Worm (Caenorhabditis elegans) whole organism, young adult: ENCODE measurements around the gene ttr-16.

ENCODE experiments used
- B0336.3 ChIP-seq: fragments of 200-800 bp; sonication (Bioruptor generic); IDR thresholded peaks from 2 replicates; pipeline ENCODE4 v1.3.6; 2022; ENCODE audit warnings: missing genetic modification characterization, missing compliant biosample characterization
- D2030.7 ChIP-seq: fragments of 200-800 bp; sonication (Bioruptor generic); IDR thresholded peaks from 2 replicates; pipeline ENCODE4 v1.3.6; 2022; ENCODE audit warnings: missing genetic modification reagents, missing genetic modification characterization, missing compliant biosample characterization
- F10E7.11 ChIP-seq: sonication (generic microtip); optimal IDR thresholded peaks from 2 replicates; lab custom pipeline; 2017; ENCODE audit warnings: mild to moderate bottlenecking, missing genetic modification characterization, moderate library complexity, missing compliant biosample characterization
- F22D6.2 ChIP-seq: sonication (generic microtip); optimal IDR thresholded peaks from 2 replicates; lab custom pipeline; 2016; ENCODE audit warnings: mild to moderate bottlenecking, missing genetic modification characterization, missing compliant biosample characterization
- F33H1.4 ChIP-seq: fragments of 200-800 bp; sonication (Bioruptor generic); IDR thresholded peaks from 2 replicates; pipeline ENCODE4 v1.3.6; 2022; ENCODE audit warnings: missing genetic modification reagents, missing genetic modification characterization, missing compliant biosample characterization
- F37B4.10 ChIP-seq: fragments of 200-800 bp; sonication (Bioruptor generic); IDR thresholded peaks from 2 replicates; pipeline ENCODE4 v1.3.6; 2022; ENCODE audit warnings: missing genetic modification characterization, missing compliant biosample characterization
- F39B2.1 ChIP-seq: fragments of 200-800 bp; sonication (Bioruptor generic); IDR thresholded peaks from 2 replicates; pipeline ENCODE4 v1.3.6; 2022; ENCODE audit warnings: missing genetic modification reagents, missing genetic modification characterization, missing compliant biosample characterization
- K11D2.4 ChIP-seq: fragments of 200-800 bp; sonication (Bioruptor generic); IDR thresholded peaks from 2 replicates; pipeline ENCODE4 v1.3.6; 2022; ENCODE audit warnings: missing genetic modification reagents, missing genetic modification characterization, missing compliant biosample characterization
- K12H6.12 ChIP-seq: fragments of 200-800 bp; sonication (Bioruptor generic); optimal IDR thresholded peaks from 2 replicates; lab custom pipeline; 2018; ENCODE audit warnings: mild to moderate bottlenecking, missing genetic modification characterization, missing compliant biosample characterization
- Y53F4B.3 ChIP-seq: fragments of 200-800 bp; sonication (Bioruptor generic); IDR thresholded peaks from 2 replicates; pipeline ENCODE4 v1.3.6; 2022; ENCODE audit warnings: missing genetic modification reagents, missing genetic modification characterization, missing compliant biosample characterization
- Y56A3A.18 ChIP-seq: fragments of 200-800 bp; sonication (Bioruptor generic); IDR thresholded peaks from 2 replicates; pipeline ENCODE4 v1.3.6; 2022; ENCODE audit warnings: missing genetic modification reagents, missing genetic modification characterization, missing compliant biosample characterization
- Y79H2A.3 ChIP-seq: fragments of 200-800 bp; sonication (Bioruptor generic); conservative IDR thresholded peaks from 2 replicates; pipeline ENCODE4 v1.3.6; 2022; ENCODE audit warnings: missing genetic modification reagents, missing genetic modification characterization, missing compliant biosample characterization
- Y95B8A.8 ChIP-seq: fragments of 200-800 bp; sonication (Bioruptor generic); IDR thresholded peaks from 2 replicates; pipeline ENCODE4 v1.3.6; 2022; ENCODE audit warnings: missing genetic modification reagents, missing genetic modification characterization, missing compliant biosample characterization
- ZK185.1 ChIP-seq: sonication (generic microtip); optimal IDR thresholded peaks from 2 replicates; lab custom pipeline; 2016; ENCODE audit warnings: mild to moderate bottlenecking, missing genetic modification characterization, missing compliant biosample characterization; ENCODE audit not compliant: poor library complexity, severe bottlenecking
- aptf-2 ChIP-seq: fragments of 200-800 bp; sonication (Bioruptor generic); conservative IDR thresholded peaks from 2 replicates; pipeline ENCODE4 v1.3.6; 2022; ENCODE audit warnings: missing genetic modification reagents, missing genetic modification characterization, missing compliant biosample characterization
- attf-5 ChIP-seq: fragments of 200-800 bp; sonication (Bioruptor generic); optimal IDR thresholded peaks from 2 replicates; lab custom pipeline; 2018; ENCODE audit warnings: mild to moderate bottlenecking, missing genetic modification characterization, missing compliant biosample characterization
- cebp-2 ChIP-seq: fragments of 200-800 bp; sonication (Bioruptor generic); IDR thresholded peaks from 2 replicates; pipeline ENCODE4 v1.3.6; 2022; ENCODE audit warnings: missing genetic modification characterization, missing compliant biosample characterization
- ceh-100 ChIP-seq: fragments of 200-800 bp; sonication (Bioruptor generic); IDR thresholded peaks from 2 replicates; pipeline ENCODE4 v1.3.6; 2022; ENCODE audit warnings: missing genetic modification reagents, missing genetic modification characterization, missing compliant biosample characterization
- ceh-79 ChIP-seq: sonication (generic microtip); optimal IDR thresholded peaks from 2 replicates; lab custom pipeline; 2017; ENCODE audit warnings: mild to moderate bottlenecking, missing genetic modification characterization, missing compliant biosample characterization
- dpl-1 ChIP-seq: fragments of 150-350 bp; optimal IDR thresholded peaks from 2 replicates; lab custom pipeline; 2014; ENCODE audit warnings: missing biosample characterization, missing genetic modification reagents, missing genetic modification characterization
- egrh-3 ChIP-seq: fragments of 200-800 bp; sonication (Bioruptor generic); IDR thresholded peaks from 2 replicates; pipeline ENCODE4 v1.3.6; 2022; ENCODE audit warnings: missing genetic modification reagents, missing genetic modification characterization, missing compliant biosample characterization
- ekl-4 ChIP-seq: fragments of 200-800 bp; sonication (Bioruptor generic); IDR thresholded peaks from 2 replicates; pipeline ENCODE4 v1.3.6; 2022; ENCODE audit warnings: missing genetic modification reagents, missing genetic modification characterization, missing compliant biosample characterization
- fkh-3 ChIP-seq: sonication (generic microtip); optimal IDR thresholded peaks from 2 replicates; lab custom pipeline; 2016; ENCODE audit warnings: mild to moderate bottlenecking, missing genetic modification characterization, missing compliant biosample characterization
- hsf-1 ChIP-seq: fragments of 200-800 bp; sonication (Bioruptor generic); IDR thresholded peaks from 2 replicates; pipeline ENCODE4 v1.3.6; 2022; ENCODE audit warnings: missing genetic modification reagents, missing genetic modification characterization, missing compliant biosample characterization
- madf-6 ChIP-seq: fragments of 200-800 bp; sonication (Bioruptor generic); IDR thresholded peaks from 2 replicates; pipeline ENCODE4 v1.3.6; 2022; ENCODE audit warnings: missing genetic modification reagents, missing genetic modification characterization, missing compliant biosample characterization
- mcd-1 ChIP-seq: fragments of 200-800 bp; sonication (Bioruptor generic); IDR thresholded peaks from 2 replicates; pipeline ENCODE4 v1.3.6; 2022; ENCODE audit warnings: missing genetic modification reagents, missing genetic modification characterization, missing compliant biosample characterization
- mel-28 ChIP-seq: sonication (generic microtip); optimal IDR thresholded peaks from 2 replicates; lab custom pipeline; 2016; ENCODE audit warnings: borderline replicate concordance, mild to moderate bottlenecking, missing genetic modification characterization, missing compliant biosample characterization
- mes-4 ChIP-seq: sonication (generic microtip); optimal IDR thresholded peaks from 2 replicates; lab custom pipeline; 2016; ENCODE audit warnings: missing genotype, missing genetic modification characterization, missing compliant biosample characterization
- mxl-1 ChIP-seq: sonication (generic microtip); optimal IDR thresholded peaks from 2 replicates; lab custom pipeline; 2016; ENCODE audit warnings: missing genetic modification characterization, missing compliant biosample characterization
- nfya-1 ChIP-seq: sonication (generic microtip); optimal IDR thresholded peaks from 2 replicates; lab custom pipeline; 2017; ENCODE audit warnings: antibody characterized with exemption, missing compliant biosample characterization, missing genetic modification characterization, borderline replicate concordance; ENCODE audit not compliant: insufficient read depth
- nhr-27 ChIP-seq: fragments of 200-800 bp; sonication (Bioruptor generic); optimal IDR thresholded peaks from 2 replicates; lab custom pipeline; 2018; ENCODE audit warnings: mild to moderate bottlenecking, missing genetic modification characterization, moderate library complexity, missing compliant biosample characterization
- sea-2 ChIP-seq: fragments of 200-800 bp; sonication (Bioruptor generic); IDR thresholded peaks from 2 replicates; pipeline ENCODE4 v1.3.6; 2022; ENCODE audit warnings: missing genetic modification characterization, missing compliant biosample characterization
- snpc-1.3 ChIP-seq: sonication (generic microtip); optimal IDR thresholded peaks from 2 replicates; lab custom pipeline; 2017; ENCODE audit warnings: missing genetic modification characterization, mild to moderate bottlenecking, missing compliant biosample characterization, antibody characterized with exemption, moderate library complexity, missing genotype, missing genetic modification reagents; ENCODE audit not compliant: insufficient read depth
- snpc-3.4 ChIP-seq: sonication (generic microtip); optimal IDR thresholded peaks from 2 replicates; lab custom pipeline; 2017; ENCODE audit warnings: missing genetic modification characterization, mild to moderate bottlenecking, missing compliant biosample characterization, antibody characterized with exemption, moderate library complexity, missing genotype, missing genetic modification reagents
- snpc-4 ChIP-seq, 5 experiments: fragments of 150-350 bp in 1 of 5; sonication (generic microtip) in 4 of 5; optimal IDR thresholded peaks; 2 replicates each; lab custom pipeline; 2014 to 2018; ENCODE audit warnings: missing genetic modification characterization in 5 of 5, missing biosample characterization in 3 of 5, antibody characterized with exemption in 2 of 5, mild to moderate bottlenecking in 2 of 5, missing compliant biosample characterization in 2 of 5, missing genotype in 2 of 5, moderate library complexity in 2 of 5, missing genetic modification reagents in 1 of 5
- tbx-9 ChIP-seq: sonication (generic microtip); optimal IDR thresholded peaks from 2 replicates; lab custom pipeline; 2016; ENCODE audit warnings: borderline replicate concordance, missing genetic modification characterization, inconsistent platforms, missing compliant biosample characterization
- tlf-1 ChIP-seq: fragments of 200-800 bp; sonication (Bioruptor generic); optimal IDR thresholded peaks from 2 replicates; lab custom pipeline; 2018; ENCODE audit warnings: mild to moderate bottlenecking, missing genetic modification characterization, missing compliant biosample characterization
- unc-130 ChIP-seq: sonication (generic microtip); optimal IDR thresholded peaks from 2 replicates; lab custom pipeline; 2016; ENCODE audit warnings: missing genetic modification reagents, missing genetic modification characterization, missing compliant biosample characterization
- unc-62 ChIP-seq: fragments of 150-350 bp; optimal IDR thresholded peaks from 2 replicates; lab custom pipeline; 2014; ENCODE audit warnings: missing biosample characterization, missing genetic modification reagents, missing genetic modification characterization
- xnd-1 ChIP-seq: sonication (generic microtip); optimal IDR thresholded peaks from 2 replicates; lab custom pipeline; 2016; ENCODE audit warnings: missing genotype, missing genetic modification reagents, missing genetic modification characterization, missing compliant biosample characterization
- zim-3 ChIP-seq: sonication (generic microtip); optimal IDR thresholded peaks from 2 replicates; lab custom pipeline; 2017; ENCODE audit warnings: mild to moderate bottlenecking, missing genetic modification characterization, moderate library complexity, missing compliant biosample characterization
- ztf-22 ChIP-seq: fragments of 200-800 bp; sonication (Bioruptor generic); optimal IDR thresholded peaks from 2 replicates; lab custom pipeline; 2018; ENCODE audit warnings: mild to moderate bottlenecking, missing genetic modification characterization, moderate library complexity, missing compliant biosample characterization
- ztf-25 ChIP-seq: fragments of 200-800 bp; sonication (Bioruptor generic); IDR thresholded peaks from 2 replicates; pipeline ENCODE4 v1.3.6; 2022; ENCODE audit warnings: missing genetic modification reagents, missing genetic modification characterization, missing compliant biosample characterization
- ztf-28 ChIP-seq: fragments of 200-800 bp; sonication (Bioruptor generic); IDR thresholded peaks from 2 replicates; pipeline ENCODE4 v1.3.6; 2022; ENCODE audit warnings: missing genetic modification reagents, missing genetic modification characterization, missing compliant biosample characterization
- ztf-6 ChIP-seq: fragments of 200-800 bp; sonication (Bioruptor generic); IDR thresholded peaks from 2 replicates; pipeline ENCODE4 v1.3.6; 2022; ENCODE audit warnings: missing genetic modification reagents, missing genetic modification characterization, missing compliant biosample characterization

ttr-16 gene

ce11 chrIV:11083609-11084008 lies 19.7 kb upstream of the ttr-16 start, which contains the start of gene klc-1 (continued):
- TF ChIP-seq ceh-100 (GFP tag; lab: Robert Waterston, UW) (no peak), tlf-1 (GFP tag; lab: Kevin White, UChicago) (peak; percentile 27), unc-62 (GFP tag; lab: Kevin White, UChicago) (no peak), dpl-1 (GFP tag; lab: Kevin White, UChicago) (peak; percentile 62), madf-6 (GFP tag; lab: Robert Waterston, UW) (peak; percentile 94), ekl-4 (GFP tag; lab: Robert Waterston, UW) (0 out of 2 replicates have a peak, but pooled peaks have one; percentile 15), zim-3 (tag; lab: Kevin White, UChicago) (no peak), ceh-79 (tag; lab: Kevin White, UChicago) (no peak), sea-2 (GFP tag; lab: Robert Waterston, UW) (no peak), hsf-1 (GFP tag; lab: Robert Waterston, UW) (peak; percentile 75; the same call in 1 of the 2 replicates), F22D6.2 (tag; lab: Kevin White, UChicago) (no peak), xnd-1 (peak; percentile 60), Y53F4B.3 (GFP tag; lab: Robert Waterston, UW) (0 out of 2 replicates have a peak, but pooled peaks have one; percentile 6), unc-130 (GFP tag; lab: Kevin White, UChicago) (peak; percentile 22), mcd-1 (GFP tag; lab: Robert Waterston, UW) (no peak), F39B2.1 (GFP tag; lab: Robert Waterston, UW) (no peak), D2030.7 (GFP tag; lab: Robert Waterston, UW) (peak; percentile 62), ztf-6 (GFP tag; lab: Robert Waterston, UW) (no peak)

ce11 chrIV:11082789-11083235 lies 18.9 kb upstream of the ttr-16 start:
- TF ChIP-seq fkh-3 (tag; lab: Kevin White, UChicago) (no peak), cebp-2 (GFP tag; lab: Robert Waterston, UW) (no peak), K11D2.4 (peak; percentile 86; the same call in 1 of the 2 replicates), ztf-22 (GFP tag; lab: Kevin White, UChicago) (peak; percentile 81), mes-4 (tag; lab: Kevin White, UChicago) (no peak), ztf-25 (GFP tag; lab: Robert Waterston, UW) (0 out of 2 replicates have a peak, but pooled peaks have one; percentile 26), ztf-28 (GFP tag; lab: Robert Waterston, UW) (no peak), ZK185.1 (peak; percentile 91), F33H1.4 (GFP tag; lab: Robert Waterston, UW) (peak; percentile 62), nfya-1 (tag; lab: Kevin White, UChicago) (no peak), unc-62 (GFP tag; lab: Kevin White, UChicago) (peak; percentile 53), snpc-1.3 (tag; lab: Kevin White, UChicago) (no peak), snpc-4 (GFP tag; optimal IDR thresholded peaks at IDR 0.05; lab: Kevin White, UChicago) (no peak), snpc-4 (tag; optimal IDR thresholded peaks at IDR 0.05; lab: Kevin White, UChicago) (peak; percentile 47 to 73 (median 58)), ztf-6 (GFP tag; lab: Robert Waterston, UW) (no peak; the same call in 1 of the 2 replicates), Y56A3A.18 (GFP tag; lab: Robert Waterston, UW) (no peak), dpl-1 (GFP tag; lab: Kevin White, UChicago) (no peak), mxl-1 (no peak), F10E7.11 (tag; lab: Kevin White, UChicago) (peak; percentile 0), aptf-2 (GFP tag; lab: Robert Waterston, UW) (no peak), tbx-9 (tag; lab: Kevin White, UChicago) (no peak), ceh-100 (GFP tag; lab: Robert Waterston, UW) (peak; percentile 15; the same call in 1 of the 2 replicates), Y79H2A.3 (GFP tag; lab: Robert Waterston, UW) (no peak; the same call in 1 of the 2 replicates), ceh-79 (tag; lab: Kevin White, UChicago) (peak; percentile 46), K12H6.12 (peak; percentile 90), mcd-1 (GFP tag; lab: Robert Waterston, UW) (peak; percentile 82), attf-5 (peak; percentile 89), Y95B8A.8 (GFP tag; lab: Robert Waterston, UW) (peak; percentile 54; the same call in 1 of the 2 replicates), mel-28 (peak; percentile 65), snpc-3.4 (tag; lab: Kevin White, UChicago) (no peak), egrh-3 (no peak), B0336.3 (GFP tag; lab: Robert Waterston, UW) (peak; percentile 89), nhr-27 (tag; lab: Kevin White, UChicago) (no peak), F37B4.10 (GFP tag; lab: Robert Waterston, UW) (no peak)
